Worm (Caenorhabditis elegans): ENCODE measurements around the gene nucb-1.

DNA sequence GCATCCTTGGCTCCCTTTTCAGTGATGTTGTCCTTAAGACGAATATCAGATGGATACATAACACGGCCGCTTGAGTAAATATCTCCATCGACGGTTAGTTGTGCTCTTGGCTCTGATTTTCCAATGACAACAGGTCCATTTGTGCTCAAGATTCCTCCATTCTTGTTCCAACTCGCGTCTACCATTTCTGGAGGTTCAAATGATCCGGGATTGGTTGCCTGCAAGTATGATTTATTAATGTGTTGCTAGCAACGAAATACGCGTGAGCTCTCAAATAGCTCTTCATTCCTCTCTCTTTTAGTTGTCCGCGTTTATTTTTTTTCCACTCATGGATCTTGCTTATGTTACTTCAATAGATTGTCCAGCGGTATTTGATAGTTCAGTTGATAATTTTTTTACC, 13.8 kb upstream of the nucb-1 start, which contains the start of gene arrd-28:
- TF ChIP-seq pag-3 (tag; optimal IDR thresholded peaks at IDR 0.05; ENCODE audit: borderline replicate concordance, insufficient read depth): no peak
- no peak for TF ChIP-seq irx-1 (tag; optimal IDR thresholded peaks at IDR 0.05)
- TF ChIP-seq rnt-1 (tag; optimal IDR thresholded peaks at IDR 0.05): no peak
- no peak for TF ChIP-seq nhr-77 (tag; optimal IDR thresholded peaks at IDR 0.05)
- no peak for TF ChIP-seq fos-1 (tag; optimal IDR thresholded peaks at IDR 0.05)
- TF ChIP-seq nhr-237 (tag; optimal IDR thresholded peaks at IDR 0.05): no peak
- TF ChIP-seq elt-3 (tag; optimal IDR thresholded peaks at IDR 0.05): no peak
- no peak for TF ChIP-seq efl-1 (optimal IDR thresholded peaks at IDR 0.05)
- peak in 1 of 2 experiments; percentile 27 for TF ChIP-seq efl-1 (GFP tag; optimal IDR thresholded peaks at IDR 0.05 in 1 of 2)
